Fruit fly (Drosophila melanogaster) whole organism, embryonic: ENCODE measurements around the gene CG11597.
A peak's percentile ranks its signal among the peaks of the same experiment; 100 is the strongest.

ENCODE experiments used
- BEAF-32 ChIP-seq: fragments of 200-800 bp; sonication (Bioruptor generic); optimal IDR thresholded peaks from 3 replicates; lab custom pipeline; 2017; ENCODE audit warnings: missing biosample characterization, missing genetic modification characterization, mild to moderate bottlenecking, moderate library complexity, missing genetic modification reagents
- CG1024 ChIP-seq: fragments of 200-800 bp; sonication (Bioruptor generic); IDR thresholded peaks from 2 replicates; pipeline ENCODE4 v1.3.6; 2022; ENCODE audit warnings: missing biosample characterization, missing genetic modification characterization
- CG11504 ChIP-seq: fragments of 200-800 bp; sonication (Bioruptor generic); optimal IDR thresholded peaks from 3 replicates; lab custom pipeline; 2019; ENCODE audit warnings: missing biosample characterization, mild to moderate bottlenecking, missing genetic modification characterization, moderate library complexity
- CG12104 ChIP-seq: fragments of 200-800 bp; sonication (Bioruptor generic); optimal IDR thresholded peaks from 3 replicates; lab custom pipeline; 2016; ENCODE audit warnings: missing biosample characterization, missing genetic modification characterization
- CG15601 ChIP-seq: fragments of 200-800 bp; sonication (Bioruptor generic); optimal IDR thresholded peaks from 3 replicates; lab custom pipeline; 2019; ENCODE audit warnings: missing biosample characterization, mild to moderate bottlenecking, missing genetic modification characterization, moderate library complexity
- CG18262 ChIP-seq: fragments of 200-800 bp; optimal IDR thresholded peaks from 3 replicates; lab custom pipeline; 2019; ENCODE audit warnings: missing biosample characterization, mild to moderate bottlenecking, missing genetic modification characterization, moderate library complexity
- CG31388 ChIP-seq: fragments of 200-800 bp; sonication (Bioruptor generic); optimal IDR thresholded peaks from 2 replicates; lab custom pipeline; 2016; ENCODE audit warnings: missing biosample characterization, missing genetic modification characterization
- CG34376 ChIP-seq: fragments of 200-800 bp; sonication (Bioruptor generic); optimal IDR thresholded peaks from 2 replicates; lab custom pipeline; 2018; ENCODE audit warnings: missing biosample characterization, mild to moderate bottlenecking, missing genetic modification characterization
- CG34422 ChIP-seq: fragments of 200-800 bp; sonication (Bioruptor generic); IDR thresholded peaks from 3 replicates; pipeline ENCODE4 v1.3.6; 2022; ENCODE audit warnings: missing biosample characterization, missing genetic modification characterization
- CG3726 ChIP-seq: fragments of 200-800 bp; sonication (Bioruptor generic); IDR thresholded peaks from 3 replicates; pipeline ENCODE4, ENCODE4 v1.3.6; 2022; ENCODE audit warnings: missing biosample characterization, missing genetic modification characterization
- CG6654 ChIP-seq: fragments of 200-800 bp; sonication (Bioruptor generic); optimal IDR thresholded peaks from 2 replicates; lab custom pipeline; 2017; ENCODE audit warnings: missing biosample characterization, mild to moderate bottlenecking, missing genetic modification characterization
- CG7928 ChIP-seq: fragments of 200-800 bp; sonication (Bioruptor generic); optimal IDR thresholded peaks from 2 replicates; lab custom pipeline; 2017; ENCODE audit warnings: missing biosample characterization, mild to moderate bottlenecking, missing genetic modification characterization
- CTCF ChIP-seq: fragments of 200-800 bp; sonication (Bioruptor generic); optimal IDR thresholded peaks from 2 replicates; lab custom pipeline; 2017; ENCODE audit warnings: missing biosample characterization, mild to moderate bottlenecking, missing genetic modification characterization, moderate library complexity
- CoRest ChIP-seq: fragments of 200-800 bp; sonication (Bioruptor generic); optimal IDR thresholded peaks from 3 replicates; lab custom pipeline; 2018; ENCODE audit warnings: missing biosample characterization, mild to moderate bottlenecking, missing genetic modification characterization, moderate library complexity
- D ChIP-seq, 2 experiments: fragments of 200-800 bp in 1 of 2; fragments of >200 bp in 1 of 2; sonication (Bioruptor generic) in 1 of 2; optimal IDR thresholded peaks; 2 replicates in 1 of 2; 3 replicates in 1 of 2; lab custom pipeline; 2017; ENCODE audit warnings: mild to moderate bottlenecking in 1 of 2, missing biosample characterization in 1 of 2, missing genetic modification characterization in 1 of 2, missing genetic modification reagents in 1 of 2
- Deaf1 ChIP-seq: fragments of 200-800 bp; optimal IDR thresholded peaks from 3 replicates; lab custom pipeline; 2019; ENCODE audit warnings: missing biosample characterization, mild to moderate bottlenecking, missing genetic modification characterization, moderate library complexity
- Doc2 ChIP-seq: fragments of 200-800 bp; sonication (Bioruptor generic); IDR thresholded peaks from 2 replicates; pipeline ENCODE4 v1.3.6; 2022; ENCODE audit warnings: missing biosample characterization, missing genetic modification characterization
- Ets65A ChIP-seq: fragments of 200-800 bp; sonication (Bioruptor generic); peaks from one replicate; lab custom pipeline; 2016; ENCODE audit warnings: missing biosample characterization, missing genetic modification characterization
- Fer2 ChIP-seq: fragments of 200-800 bp; sonication (Bioruptor generic); optimal IDR thresholded peaks from 2 replicates; lab custom pipeline; 2018; ENCODE audit warnings: missing biosample characterization, mild to moderate bottlenecking, missing genetic modification characterization, moderate library complexity
- GATAe ChIP-seq: fragments of 200-800 bp; sonication (Bioruptor generic); conservative IDR thresholded peaks from 2 replicates; pipeline ENCODE4 v1.3.6; 2022; ENCODE audit warnings: missing biosample characterization, missing genetic modification characterization
- Med ChIP-seq: fragments of 200-800 bp; sonication (Bioruptor generic); peaks from one replicate; lab custom pipeline; 2016; ENCODE audit warnings: missing biosample characterization, missing genetic modification characterization, mild to moderate bottlenecking, inconsistent platforms, moderate library complexity
- Sox100B ChIP-seq: fragments of 200-800 bp; sonication (Bioruptor generic); optimal IDR thresholded peaks from 3 replicates; lab custom pipeline; 2018; ENCODE audit warnings: missing biosample characterization, mild to moderate bottlenecking, missing genetic modification characterization
- al ChIP-seq: fragments of 200-800 bp; sonication (Bioruptor generic); IDR thresholded peaks from 2 replicates; pipeline ENCODE4 v1.3.6; 2022; ENCODE audit warnings: missing biosample characterization, missing genetic modification characterization
- bowl ChIP-seq: fragments of 200-800 bp; sonication (Bioruptor generic); IDR thresholded peaks from 2 replicates; pipeline ENCODE4 v1.3.6; 2022; ENCODE audit warnings: missing biosample characterization, missing genetic modification characterization
- dysf ChIP-seq: fragments of 200-800 bp; sonication (Bioruptor generic); IDR thresholded peaks from 3 replicates; pipeline ENCODE4 v1.3.6; 2022; ENCODE audit warnings: missing biosample characterization, missing genetic modification characterization
- exex ChIP-seq: fragments of 200-800 bp; sonication (Bioruptor generic); optimal IDR thresholded peaks from 4 replicates; lab custom pipeline; 2018; ENCODE audit warnings: missing biosample characterization, mild to moderate bottlenecking, missing genetic modification characterization, moderate library complexity
- gem ChIP-seq: fragments of 200-800 bp; sonication (Bioruptor generic); optimal IDR thresholded peaks from 2 replicates; lab custom pipeline; 2019; ENCODE audit warnings: missing biosample characterization, mild to moderate bottlenecking, missing genetic modification characterization, moderate library complexity
- kah ChIP-seq: fragments of 200-800 bp; sonication (Bioruptor generic); optimal IDR thresholded peaks from 2 replicates; lab custom pipeline; 2018; ENCODE audit warnings: missing biosample characterization, mild to moderate bottlenecking, missing genetic modification characterization
- klu ChIP-seq: fragments of 200-800 bp; sonication (Bioruptor generic); IDR thresholded peaks from 2 replicates; pipeline ENCODE4 v1.3.6; 2022; ENCODE audit warnings: missing biosample characterization, missing genetic modification characterization
- lab ChIP-seq: fragments of 200-800 bp; sonication (Bioruptor generic); optimal IDR thresholded peaks from 3 replicates; lab custom pipeline; 2017; ENCODE audit warnings: missing biosample characterization, missing genetic modification characterization, mild to moderate bottlenecking, moderate library complexity, missing genetic modification reagents
- lov ChIP-seq, 2 experiments: fragments of 200-800 bp in 1 of 2; fragments of >200 bp in 1 of 2; sonication (Bioruptor generic) in 1 of 2; IDR thresholded peaks in 1 of 2; optimal IDR thresholded peaks in 1 of 2; 2 replicates in 1 of 2; 3 replicates in 1 of 2; pipeline versions ENCODE4 v1.3.6 to Lab custom; 2017 to 2022; ENCODE audit warnings: missing biosample characterization in 1 of 2, missing genetic modification characterization in 1 of 2
- mld ChIP-seq: fragments of 200-800 bp; sonication (Bioruptor generic); IDR thresholded peaks from 3 replicates; pipeline ENCODE4 v1.3.6; 2022; ENCODE audit warnings: missing biosample characterization, missing genetic modification characterization; ENCODE audit not compliant: partially characterized antibody
- odd ChIP-seq: fragments of 200-800 bp; sonication (Bioruptor generic); optimal IDR thresholded peaks from 2 replicates; lab custom pipeline; 2017; ENCODE audit warnings: missing biosample characterization, mild to moderate bottlenecking, missing genetic modification characterization
- onecut ChIP-seq: fragments of 200-800 bp; sonication (Bioruptor generic); IDR thresholded peaks from 2 replicates; pipeline ENCODE4 v1.3.6; 2022; ENCODE audit warnings: missing biosample characterization, missing genetic modification characterization
- row ChIP-seq: fragments of 200-800 bp; sonication (Bioruptor generic); IDR thresholded peaks from 3 replicates; pipeline ENCODE4 v1.3.6; 2022; ENCODE audit warnings: missing biosample characterization, missing genetic modification characterization
- sens ChIP-seq: fragments of 200-800 bp; sonication (Bioruptor generic); peaks from one replicate; lab custom pipeline; 2016; ENCODE audit warnings: missing biosample characterization, missing genetic modification characterization
- seq ChIP-seq: fragments of 200-800 bp; sonication (Bioruptor generic); IDR thresholded peaks from 2 replicates; pipeline ENCODE4 v1.3.6; 2022; ENCODE audit warnings: missing biosample characterization, missing genetic modification characterization
- tin ChIP-seq: fragments of 200-800 bp; sonication (Bioruptor generic); optimal IDR thresholded peaks from 3 replicates; lab custom pipeline; 2016; ENCODE audit warnings: missing biosample characterization, missing genetic modification characterization
- twi ChIP-seq: fragments of 200-800 bp; optimal IDR thresholded peaks from 2 replicates; lab custom pipeline; 2019; ENCODE audit warnings: missing biosample characterization, mild to moderate bottlenecking, missing genetic modification characterization, moderate library complexity
- unpg ChIP-seq: fragments of 200-800 bp; sonication (Bioruptor generic); optimal IDR thresholded peaks from 3 replicates; lab custom pipeline; 2018; ENCODE audit warnings: missing biosample characterization, mild to moderate bottlenecking, missing genetic modification characterization, moderate library complexity
- vfl ChIP-seq: fragments of 200-800 bp; sonication (Bioruptor generic); optimal IDR thresholded peaks from 2 replicates; lab custom pipeline; 2016; ENCODE audit warnings: missing biosample characterization, missing genetic modification characterization
- vnd ChIP-seq: fragments of 200-800 bp; sonication (Bioruptor generic); IDR thresholded peaks from 3 replicates; pipeline ENCODE4 v1.3.6; 2022; ENCODE audit warnings: missing biosample characterization, missing genetic modification characterization; ENCODE audit not compliant: partially characterized antibody
- wek ChIP-seq: fragments of 200-800 bp; sonication (Bioruptor generic); optimal IDR thresholded peaks from 3 replicates; lab custom pipeline; 2018; ENCODE audit warnings: missing biosample characterization, mild to moderate bottlenecking, missing genetic modification characterization, moderate library complexity
- zf30C ChIP-seq: fragments of 200-800 bp; sonication (Bioruptor generic); optimal IDR thresholded peaks from 3 replicates; lab custom pipeline; 2018; ENCODE audit warnings: missing biosample characterization, mild to moderate bottlenecking, missing genetic modification characterization

Gene CG11597

DNA sequence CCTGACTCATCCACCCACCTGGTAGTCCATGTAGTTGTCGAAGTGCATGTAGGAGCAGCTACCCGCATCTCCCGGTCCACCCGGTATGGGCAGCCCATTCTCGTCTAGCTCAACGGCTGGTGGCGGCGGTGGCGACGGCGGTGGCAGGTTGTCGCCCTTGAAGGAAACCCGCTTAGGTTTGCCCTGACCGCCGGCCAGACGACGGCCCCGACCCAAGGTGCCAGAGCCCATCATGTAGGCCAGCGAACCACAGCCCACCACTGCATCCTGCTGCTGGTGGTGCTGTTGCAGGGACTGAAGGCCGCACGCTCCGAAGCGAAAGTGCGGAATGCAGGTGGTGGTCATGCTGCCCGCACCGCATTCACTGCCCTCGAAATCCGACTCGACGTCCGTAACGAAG, 40.2 kb upstream of the CG11597 start:
- TF ChIP-seq al (GFP tag; lab: Robert Waterston, UW) (no peak), klu (GFP tag; lab: Robert Waterston, UW) (no peak), lov (optimal IDR thresholded peaks at IDR 0.05; lab: Kevin White, UChicago) (no peak), lov (GFP tag; IDR thresholded peaks at IDR 0.05; lab: Robert Waterston, UW) (no peak), Ets65A (GFP tag; lab: Kevin White, UChicago) (peak; percentile 66), CG18262 (no peak), CG3726 (GFP tag; lab: Robert Waterston, UW) (no peak), Doc2 (GFP tag; lab: Robert Waterston, UW) (0 out of 2 replicates have a peak, but pooled peaks have one; percentile 26), Med (GFP tag; lab: Kevin White, UChicago) (peak; percentile 22), sens (GFP tag; lab: Kevin White, UChicago) (peak; percentile 56), wek (GFP tag; lab: Kevin White, UChicago) (no peak)
- TF ChIP-seq, all 482 proteins: peak for 4

DNA sequence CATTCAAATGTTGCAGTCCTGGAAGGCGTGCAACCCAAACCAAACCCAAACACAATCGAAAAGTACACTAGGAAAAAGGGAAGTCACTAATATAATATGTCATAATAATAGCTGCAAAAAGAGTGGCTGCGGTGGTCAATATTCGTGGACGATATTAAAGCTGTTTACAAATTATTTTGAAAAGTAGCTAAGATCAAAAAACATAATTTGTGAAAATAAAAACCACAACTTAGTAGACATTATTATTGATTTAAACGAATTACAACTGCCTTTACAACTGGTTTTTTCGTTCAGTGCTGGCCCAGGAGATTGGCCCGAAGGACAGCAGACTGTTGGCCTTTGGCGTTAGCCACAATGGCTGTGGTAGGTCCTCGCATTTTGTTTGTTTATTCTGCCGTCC, 36.7 kb upstream of the CG11597 start:
- no peak for TF ChIP-seq onecut (GFP tag; lab: Robert Waterston, UW)
- peak; percentile 7 for TF ChIP-seq CG11504 (tag; lab: Kevin White, UChicago)
- TF ChIP-seq tin (GFP tag; lab: Kevin White, UChicago), result no peak
- TF ChIP-seq Med (GFP tag; lab: Kevin White, UChicago), result peak; percentile 68
- TF ChIP-seq lab (GFP tag; lab: Kevin White, UChicago), result peak; percentile 1
- TF ChIP-seq CG34422, result no peak
- TF ChIP-seq unpg (GFP tag; lab: Kevin White, UChicago), result no peak
- TF ChIP-seq odd (GFP tag; lab: Kevin White, UChicago), result no peak
- TF ChIP-seq Sox100B (GFP tag; lab: Kevin White, UChicago), result no peak
- no peak for TF ChIP-seq mld (GFP tag; lab: Robert Waterston, UW)
- no peak for TF ChIP-seq bowl (GFP tag; lab: Robert Waterston, UW)
- TF ChIP-seq seq, result no peak
- TF ChIP-seq D (optimal IDR thresholded peaks at IDR 0.05; lab: Kevin White, UChicago), result no peak
- TF ChIP-seq D (GFP tag; optimal IDR thresholded peaks at IDR 0.05; lab: Kevin White, UChicago), result no peak
- no peak for TF ChIP-seq vnd (GFP tag; lab: Robert Waterston, UW)
- TF ChIP-seq Fer2, result no peak
- no peak for TF ChIP-seq CG1024

dm6 chr3L:11852924-11853323, 30.8 kb upstream of the CG11597 start:
- TF ChIP-seq vfl (GFP tag; lab: Kevin White, UChicago) (no peak), CTCF (GFP tag; lab: Kevin White, UChicago) (peak; percentile 76)

- TF ChIP-seq zf30C (no peak), CoRest (tag; lab: Kevin White, UChicago) (no peak), dysf (0 out of 3 replicates have a peak, but pooled peaks have one; percentile 12), CG34376 (GFP tag; lab: Kevin White, UChicago) (no peak), kah (GFP tag; lab: Kevin White, UChicago) (no peak)
- TF ChIP-seq, all 482 proteins: peak for 1
Measured at dm6 chr3L:11847703-11848102, 25.6 kb upstream of the CG11597 start, which contains the start of gene CG12521. CG12521 (minus strand) TSS chr3L:11847803.

DNA sequence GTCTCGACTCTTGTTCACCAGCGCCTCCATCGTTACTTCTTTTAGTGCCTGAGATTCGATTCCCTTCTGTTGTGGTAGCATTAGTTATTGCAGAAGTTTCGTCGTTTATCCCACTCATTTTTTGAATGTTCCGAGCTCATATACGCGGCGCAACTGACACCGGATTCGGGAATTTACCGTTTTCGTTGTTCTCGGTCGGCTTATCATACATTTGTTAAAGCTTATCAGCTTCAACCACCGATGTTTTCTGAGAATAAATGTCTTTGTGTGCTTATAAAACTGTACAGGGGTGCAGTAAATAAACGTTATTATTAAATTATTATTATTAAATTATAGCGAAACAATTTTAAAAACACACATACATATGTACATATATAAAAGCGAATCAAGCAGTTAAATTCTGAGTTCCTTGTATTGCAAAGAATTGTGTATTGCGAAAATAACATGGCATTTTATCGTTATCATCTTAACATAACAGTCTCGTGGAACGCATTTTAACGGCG, 14.6 kb upstream of the CG11597 start, which contains the start of gene CG43064:
Gene CG43064, minus strand, starts transcription at position 147 of the 503 bp plus-strand sequence.
- 0 out of 3 replicates have a peak, but pooled peaks have one; percentile 31 for TF ChIP-seq row (GFP tag; lab: Robert Waterston, UW)
- no peak for TF ChIP-seq CG12104 (GFP tag; lab: Kevin White, UChicago)
- peak; percentile 77 for TF ChIP-seq GATAe (GFP tag; lab: Robert Waterston, UW)
- no peak for TF ChIP-seq CG31388 (GFP tag; lab: Kevin White, UChicago)
- TF ChIP-seq CG7928 (GFP tag; lab: Kevin White, UChicago), result peak; percentile 62
- peak; percentile 7 for TF ChIP-seq BEAF-32 (GFP tag; lab: Kevin White, UChicago)
- peak; percentile 22 for TF ChIP-seq gem (tag; lab: Kevin White, UChicago)
- peak; percentile 47 for TF ChIP-seq CG15601 (tag; lab: Kevin White, UChicago)
- no peak for TF ChIP-seq twi
- TF ChIP-seq Deaf1 (tag; lab: Kevin White, UChicago), result peak; percentile 77
- peak; percentile 1 for TF ChIP-seq CoRest (tag; lab: Kevin White, UChicago)
- TF ChIP-seq exex (tag; lab: Kevin White, UChicago), result peak; percentile 18
- peak; percentile 87 for TF ChIP-seq CG6654
